Worm (Caenorhabditis elegans) whole organism, L4 larva: Measurements from ENCODE around the gene exos-1.
A peak's percentile ranks its signal among the peaks of the same experiment; 100 is the strongest.

ENCODE experiments used
- F10B5.3 ChIP-seq: sonication (generic microtip); optimal IDR thresholded peaks from 2 replicates; lab custom pipeline; 2016; ENCODE audit warnings: mild to moderate bottlenecking, missing genetic modification characterization, missing compliant biosample characterization
- F49E8.2 ChIP-seq: sonication (generic microtip); optimal IDR thresholded peaks from 2 replicates; lab custom pipeline; 2016; ENCODE audit warnings: missing compliant biosample characterization, mild to moderate bottlenecking, missing genetic modification characterization, borderline replicate concordance
- R02D3.7 ChIP-seq: fragments of 150-350 bp; sonication (generic microtip); optimal IDR thresholded peaks from 3 replicates; lab custom pipeline; 2014; ENCODE audit warnings: missing biosample characterization, missing genetic modification characterization
- T20F7.1 ChIP-seq: fragments of 200-800 bp; sonication (Bioruptor generic); optimal IDR thresholded peaks from 2 replicates; lab custom pipeline; 2018; ENCODE audit warnings: mild to moderate bottlenecking, missing genetic modification characterization, missing compliant biosample characterization
- Y5F2A.4 ChIP-seq: fragments of 200-800 bp; sonication (Bioruptor generic); optimal IDR thresholded peaks from 2 replicates; lab custom pipeline; 2018; ENCODE audit warnings: mild to moderate bottlenecking, missing genetic modification characterization, missing compliant biosample characterization
- ama-1 ChIP-seq: fragments of 150-350 bp; optimal IDR thresholded peaks from 2 replicates; lab custom pipeline; 2014; ENCODE audit warnings: inconsistent platforms, mixed read lengths
- ceh-20 ChIP-seq: fragments of 200-800 bp; sonication (Bioruptor generic); IDR thresholded peaks from 2 replicates; pipeline ENCODE4 v1.3.6; 2022; ENCODE audit warnings: missing genetic modification reagents, missing genetic modification characterization, missing compliant biosample characterization
- ceh-32 ChIP-seq: sonication (generic microtip); optimal IDR thresholded peaks from 2 replicates; lab custom pipeline; 2016; ENCODE audit warnings: mild to moderate bottlenecking, missing genetic modification characterization, missing compliant biosample characterization; ENCODE audit not compliant: poor library complexity
- ceh-62 ChIP-seq: sonication (generic microtip); optimal IDR thresholded peaks from 2 replicates; lab custom pipeline; 2017; ENCODE audit warnings: missing biosample characterization, missing genetic modification characterization
- daf-12 ChIP-seq: fragments of 150-350 bp; optimal IDR thresholded peaks from 2 replicates; lab custom pipeline; 2014; ENCODE audit warnings: missing biosample characterization, missing genetic modification reagents, missing genetic modification characterization
- daf-16 ChIP-seq, 3 experiments: sonication (generic microtip); optimal IDR thresholded peaks; 2 replicates each; lab custom pipeline; 2016 to 2017; ENCODE audit warnings: missing genetic modification characterization in 3 of 3, missing genetic modification reagents in 3 of 3, mild to moderate bottlenecking in 2 of 3, missing compliant biosample characterization in 2 of 3, missing biosample characterization in 1 of 3, moderate library complexity in 1 of 3
- daf-8 ChIP-seq: fragments of 200-800 bp; sonication (Bioruptor generic); IDR thresholded peaks from 2 replicates; pipeline ENCODE4 v1.3.6; 2022; ENCODE audit warnings: missing genetic modification characterization, missing compliant biosample characterization
- dmd-6 ChIP-seq: fragments of 200-800 bp; sonication (Bioruptor generic); IDR thresholded peaks from 2 replicates; pipeline ENCODE4 v1.3.6; 2022; ENCODE audit warnings: missing genetic modification reagents, missing genetic modification characterization, missing compliant biosample characterization
- duxl-1 ChIP-seq: sonication (generic microtip); optimal IDR thresholded peaks from 2 replicates; lab custom pipeline; 2016; ENCODE audit warnings: mild to moderate bottlenecking, missing genetic modification characterization, moderate library complexity, missing compliant biosample characterization; ENCODE audit not compliant: poor library complexity
- dve-1 ChIP-seq: sonication (generic microtip); optimal IDR thresholded peaks from 2 replicates; lab custom pipeline; 2017; ENCODE audit warnings: antibody characterized with exemption, mild to moderate bottlenecking, missing genetic modification characterization, missing compliant biosample characterization; ENCODE audit not compliant: insufficient read depth
- fkh-10 ChIP-seq: fragments of 150-350 bp; optimal IDR thresholded peaks from 2 replicates; lab custom pipeline; 2014; ENCODE audit warnings: missing biosample characterization, missing genetic modification reagents, missing genetic modification characterization
- fos-1 ChIP-seq: fragments of 150-350 bp; optimal IDR thresholded peaks from 2 replicates; lab custom pipeline; 2014; ENCODE audit warnings: missing biosample characterization, missing genetic modification characterization
- hlh-11 ChIP-seq: fragments of 200-800 bp; sonication (Bioruptor generic); optimal IDR thresholded peaks from 2 replicates; lab custom pipeline; 2018; ENCODE audit warnings: mild to moderate bottlenecking, missing genetic modification characterization, missing compliant biosample characterization
- hlh-30 ChIP-seq: sonication (generic microtip); optimal IDR thresholded peaks from 2 replicates; lab custom pipeline; 2017; ENCODE audit warnings: antibody characterized with exemption, mild to moderate bottlenecking, missing genetic modification characterization, missing compliant biosample characterization; ENCODE audit not compliant: insufficient read depth
- hmg-1.1 ChIP-seq: fragments of 200-800 bp; sonication (Bioruptor generic); IDR thresholded peaks from 2 replicates; pipeline ENCODE4 v1.3.6; 2022; ENCODE audit warnings: missing genetic modification reagents, missing genetic modification characterization, missing compliant biosample characterization
- lim-7 ChIP-seq: fragments of 200-800 bp; sonication (Bioruptor generic); IDR thresholded peaks from 2 replicates; pipeline ENCODE4 v1.3.6; 2022; ENCODE audit warnings: missing genetic modification characterization, missing compliant biosample characterization
- lin-1 ChIP-seq: fragments of 200-800 bp; sonication (Bioruptor generic); IDR thresholded peaks from 2 replicates; pipeline ENCODE4 v1.3.6; 2022; ENCODE audit warnings: missing genetic modification reagents, missing genetic modification characterization, missing compliant biosample characterization
- lin-38 ChIP-seq: fragments of 200-800 bp; sonication (Bioruptor generic); IDR thresholded peaks from 2 replicates; pipeline ENCODE4 v1.3.6; 2022; ENCODE audit warnings: missing genetic modification reagents, missing genetic modification characterization, missing compliant biosample characterization
- lin-39 ChIP-seq: fragments of 150-350 bp; optimal IDR thresholded peaks from 2 replicates; lab custom pipeline; 2014; ENCODE audit warnings: missing biosample characterization, missing genetic modification reagents, missing genetic modification characterization
- madf-5 ChIP-seq, 2 experiments: fragments of 200-800 bp; sonication (Bioruptor generic); IDR thresholded peaks; 2 replicates each; pipeline ENCODE4 v1.3.6; 2022; ENCODE audit warnings: missing compliant biosample characterization in 2 of 2, missing genetic modification characterization in 2 of 2
- mdl-1 ChIP-seq, 2 experiments: fragments of 150-350 bp in 1 of 2; sonication (generic microtip) in 1 of 2; optimal IDR thresholded peaks; 2 replicates each; lab custom pipeline; 2014 to 2017; ENCODE audit warnings: missing biosample characterization in 2 of 2, missing genetic modification characterization in 2 of 2
- mep-1 ChIP-seq: fragments of 150-350 bp; sonication (generic microtip); optimal IDR thresholded peaks from 3 replicates; lab custom pipeline; 2014; ENCODE audit warnings: missing biosample characterization, missing genetic modification characterization
- mes-2 ChIP-seq: sonication (generic microtip); optimal IDR thresholded peaks from 2 replicates; lab custom pipeline; 2016; ENCODE audit warnings: missing genotype, mild to moderate bottlenecking, missing genetic modification characterization, missing compliant biosample characterization; ENCODE audit not compliant: poor library complexity, severe bottlenecking
- nhr-102 ChIP-seq: sonication (generic microtip); optimal IDR thresholded peaks from 2 replicates; lab custom pipeline; 2016; ENCODE audit warnings: mild to moderate bottlenecking, missing genetic modification characterization, moderate library complexity, missing compliant biosample characterization
- nhr-111 ChIP-seq: fragments of 200-800 bp; sonication (Bioruptor generic); optimal IDR thresholded peaks from 2 replicates; lab custom pipeline; 2018; ENCODE audit warnings: mild to moderate bottlenecking, missing genetic modification characterization, missing compliant biosample characterization
- nhr-237 ChIP-seq: sonication (generic microtip); optimal IDR thresholded peaks from 2 replicates; lab custom pipeline; 2017; ENCODE audit warnings: missing biosample characterization, missing genetic modification characterization
- nhr-25 ChIP-seq: sonication (generic microtip); optimal IDR thresholded peaks from 2 replicates; lab custom pipeline; 2017; ENCODE audit warnings: missing genetic modification characterization, mild to moderate bottlenecking, missing compliant biosample characterization, antibody characterized with exemption, moderate library complexity, borderline replicate concordance; ENCODE audit not compliant: insufficient read depth
- nhr-42 ChIP-seq: fragments of 200-800 bp; sonication (Bioruptor generic); IDR thresholded peaks from 2 replicates; pipeline ENCODE4 v1.3.6; 2022; ENCODE audit warnings: missing genetic modification characterization, missing compliant biosample characterization
- nhr-6 ChIP-seq: fragments of 150-350 bp; optimal IDR thresholded peaks from 2 replicates; lab custom pipeline; 2014; ENCODE audit warnings: missing biosample characterization, missing genetic modification characterization
- nhr-77 ChIP-seq: fragments of 150-350 bp; optimal IDR thresholded peaks from 2 replicates; lab custom pipeline; 2014; ENCODE audit warnings: missing biosample characterization, missing genetic modification characterization
- pqm-1 ChIP-seq: sonication (generic microtip); optimal IDR thresholded peaks from 2 replicates; lab custom pipeline; 2017; ENCODE audit warnings: missing biosample characterization, missing genetic modification characterization
- rbr-2 ChIP-seq: sonication (generic microtip); optimal IDR thresholded peaks from 2 replicates; lab custom pipeline; 2016; ENCODE audit warnings: missing genotype, missing genetic modification characterization, missing compliant biosample characterization
- saeg-2 ChIP-seq: fragments of 200-800 bp; sonication (Bioruptor generic); IDR thresholded peaks from 2 replicates; pipeline ENCODE4 v1.3.6; 2022; ENCODE audit warnings: missing genetic modification reagents, missing genetic modification characterization, missing compliant biosample characterization
- set-16 ChIP-seq: fragments of 200-800 bp; sonication (Bioruptor generic); IDR thresholded peaks from 2 replicates; pipeline ENCODE4 v1.3.6; 2022; ENCODE audit warnings: missing genetic modification reagents, missing genetic modification characterization, missing compliant biosample characterization
- skn-1 ChIP-seq: fragments of 150-350 bp; optimal IDR thresholded peaks from 2 replicates; lab custom pipeline; 2014; ENCODE audit warnings: missing biosample characterization, missing genetic modification characterization
- snpc-1.2 ChIP-seq: fragments of 200-800 bp; sonication (Bioruptor generic); IDR thresholded peaks from 2 replicates; pipeline ENCODE4 v1.3.6; 2022; ENCODE audit warnings: missing genetic modification reagents, missing genetic modification characterization, missing compliant biosample characterization
- spr-3 ChIP-seq: fragments of 200-800 bp; sonication (Bioruptor generic); optimal IDR thresholded peaks from 2 replicates; lab custom pipeline; 2018; ENCODE audit warnings: mild to moderate bottlenecking, missing genetic modification characterization, missing compliant biosample characterization
- tag-97 ChIP-seq: fragments of 200-800 bp; sonication (Bioruptor generic); IDR thresholded peaks from 2 replicates; pipeline ENCODE4 v1.3.6; 2022; ENCODE audit warnings: missing genetic modification characterization, missing compliant biosample characterization
- unc-130 ChIP-seq: sonication (generic microtip); optimal IDR thresholded peaks from 2 replicates; lab custom pipeline; 2016; ENCODE audit warnings: missing genetic modification reagents, missing genetic modification characterization, missing compliant biosample characterization
- unc-39 ChIP-seq: sonication (generic microtip); optimal IDR thresholded peaks from 2 replicates; lab custom pipeline; 2017; ENCODE audit warnings: missing biosample characterization, missing genetic modification characterization
- unc-62 ChIP-seq, 3 experiments: fragments of 150-350 bp in 1 of 3; sonication (generic microtip); optimal IDR thresholded peaks in 2 of 3; peaks in 1 of 3; 1 replicate in 1 of 3; 2 replicates in 2 of 3; lab custom pipeline; 2014 to 2017; ENCODE audit warnings: missing biosample characterization in 3 of 3, missing genetic modification characterization in 3 of 3, missing genetic modification reagents in 3 of 3, missing genotype in 1 of 3
- zip-2 ChIP-seq: fragments of 150-350 bp; optimal IDR thresholded peaks from 2 replicates; lab custom pipeline; 2014; ENCODE audit warnings: missing biosample characterization, missing genetic modification characterization
- ztf-11 ChIP-seq: fragments of 150-350 bp; optimal IDR thresholded peaks from 2 replicates; lab custom pipeline; 2014; ENCODE audit warnings: missing biosample characterization, missing genetic modification characterization

Gene exos-1

DNA sequence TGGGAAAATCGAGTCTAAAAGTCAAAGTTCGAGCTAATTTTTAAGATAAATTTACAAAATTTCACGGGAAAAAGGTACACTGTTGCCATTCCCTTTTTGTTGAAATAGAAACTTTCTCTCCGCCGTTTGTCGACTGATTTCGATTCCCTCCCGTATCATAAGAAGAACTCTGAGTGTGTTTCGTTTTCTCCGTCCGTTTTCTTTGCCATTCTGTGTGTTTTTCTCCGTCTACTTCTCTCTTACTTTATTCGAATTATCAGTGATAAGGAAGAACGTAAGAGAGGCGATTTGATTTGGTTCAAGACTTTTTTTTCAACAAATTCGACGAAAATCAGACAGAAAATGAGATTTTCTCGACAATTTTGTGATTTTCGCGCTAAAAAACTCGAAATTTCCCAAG, 37.7 kb downstream of the exos-1 start (continued):
- TF ChIP-seq snpc-1.2 (no peak), nhr-42 (no peak), set-16 (GFP tag; lab: Robert Waterston, UW) (no peak), dve-1 (tag; lab: Kevin White, UChicago) (peak; percentile 30), unc-39 (tag; lab: Kevin White, UChicago) (no peak), ceh-62 (tag; lab: Kevin White, UChicago) (no peak), dmd-6 (GFP tag; lab: Robert Waterston, UW) (peak; percentile 34; the same call in 1 of the 2 replicates), nhr-111 (no peak), pqm-1 (peak; percentile 81), Y5F2A.4 (GFP tag; lab: Kevin White, UChicago) (no peak), nhr-237 (no peak), ztf-11 (tag; lab: Kevin White, UChicago) (no peak), daf-8 (GFP tag; lab: Robert Waterston, UW) (no peak), T20F7.1 (GFP tag; lab: Kevin White, UChicago) (no peak), unc-130 (no peak), hmg-1.1 (GFP tag; lab: Robert Waterston, UW) (no peak), ceh-20 (no peak), nhr-25 (tag; lab: Kevin White, UChicago) (no peak), daf-12 (tag; lab: Kevin White, UChicago) (no peak), R02D3.7 (tag; lab: Kevin White, UChicago) (no peak), saeg-2 (GFP tag; lab: Robert Waterston, UW) (no peak), lim-7 (GFP tag; lab: Robert Waterston, UW) (no peak), mep-1 (tag; lab: Kevin White, UChicago) (peak; percentile 3), F49E8.2 (tag; lab: Kevin White, UChicago) (no peak), nhr-6 (tag; lab: Kevin White, UChicago) (no peak), F10B5.3 (tag; lab: Kevin White, UChicago) (no peak), ceh-32 (tag; lab: Kevin White, UChicago) (no peak), lin-39 (tag; lab: Kevin White, UChicago) (no peak), lin-38 (no peak)

- TF ChIP-seq fos-1 (tag; lab: Kevin White, UChicago) (no peak), zip-2 (tag; lab: Kevin White, UChicago) (no peak), daf-16 (GFP tag; optimal IDR thresholded peaks at IDR 0.05; lab: Kevin White, UChicago) (no peak), daf-16 (tag; optimal IDR thresholded peaks at IDR 0.05; lab: Kevin White, UChicago) (peak; percentile 47), rbr-2 (tag; lab: Kevin White, UChicago) (peak; percentile 20), dmd-6 (GFP tag; lab: Robert Waterston, UW) (0 out of 2 replicates have a peak, but pooled peaks have one; percentile 23), madf-5 (GFP tag; IDR thresholded peaks at IDR 0.05; lab: Robert Waterston, UW) (no peak), ama-1 (lab: Kevin White, UChicago) (no peak), tag-97 (GFP tag; lab: Robert Waterston, UW) (no peak), mes-2 (tag; lab: Kevin White, UChicago) (peak; percentile 50), hlh-30 (tag; lab: Kevin White, UChicago) (peak; percentile 16), nhr-77 (tag; lab: Kevin White, UChicago) (peak; percentile 55), mep-1 (tag; lab: Kevin White, UChicago) (peak; percentile 22), nhr-6 (tag; lab: Kevin White, UChicago) (no peak), unc-39 (tag; lab: Kevin White, UChicago) (no peak), spr-3 (no peak), unc-62 (GFP tag; optimal IDR thresholded peaks at IDR 0.05 in 1 of 2; lab: Kevin White, UChicago) (peak in 1 of 2 experiments; percentile 78), unc-62 (tag; optimal IDR thresholded peaks at IDR 0.05; lab: Kevin White, UChicago) (no peak), mdl-1 (tag; optimal IDR thresholded peaks at IDR 0.05; lab: Kevin White, UChicago) (peak; percentile 11 to 67), hlh-11 (tag; lab: Kevin White, UChicago) (peak; percentile 73), F10B5.3 (tag; lab: Kevin White, UChicago) (no peak), fkh-10 (no peak), daf-8 (GFP tag; lab: Robert Waterston, UW) (no peak), lin-1 (GFP tag; lab: Robert Waterston, UW) (no peak), skn-1 (tag; lab: Kevin White, UChicago) (no peak), duxl-1 (tag; lab: Kevin White, UChicago) (no peak), T20F7.1 (GFP tag; lab: Kevin White, UChicago) (no peak), nhr-102 (tag; lab: Kevin White, UChicago) (no peak)
Observed at ce11 chrIII:11050658-11051118, 41.8 kb downstream of the exos-1 start.
